Worm (Caenorhabditis elegans): ENCODE results near the gene F54B3.4.

Gene F54B3.4

DNA sequence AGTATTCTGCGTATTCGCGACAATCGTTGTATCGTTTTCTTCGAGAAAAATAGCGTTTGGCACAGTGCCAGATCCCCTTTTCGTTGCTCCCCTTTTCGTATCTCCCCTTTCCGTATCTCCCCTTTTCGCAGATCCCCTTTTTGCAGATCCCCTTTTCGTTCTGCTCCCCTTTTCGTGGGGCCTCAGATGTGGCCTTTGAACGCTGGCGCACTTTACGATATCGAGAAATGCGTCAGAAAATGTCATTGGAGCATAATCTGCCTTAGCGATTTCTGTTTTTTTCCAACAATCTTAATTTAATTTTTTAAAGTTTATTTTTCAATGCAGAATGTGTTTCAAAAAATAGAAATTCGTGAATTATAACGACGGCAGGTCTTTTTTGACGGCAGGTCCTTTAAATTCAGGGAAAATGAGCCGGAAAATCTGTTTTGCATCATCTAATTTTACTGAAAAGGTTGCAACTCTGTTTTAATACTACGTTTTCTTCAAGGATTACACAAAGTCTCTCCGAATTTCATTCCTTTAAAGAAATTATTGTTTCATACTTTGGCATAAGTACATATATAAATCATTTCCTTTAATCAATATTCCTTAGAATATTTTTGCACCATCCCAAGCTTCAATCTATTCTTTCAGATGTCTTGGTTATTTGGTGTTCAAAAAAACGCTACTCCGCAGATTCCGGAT is 22.5 kb downstream of the F54B3.4 start, which contains the start of gene atad-3 (continued):
- TF ChIP-seq nhr-25 (tag; optimal IDR thresholded peaks at IDR 0.05; ENCODE audit: borderline replicate concordance, insufficient read depth), result no peak
- 0 out of 2 replicates have a peak, but pooled peaks have one; percentile 66 for TF ChIP-seq tag-97 (GFP tag; IDR thresholded peaks at IDR 0.05)
- no peak for TF ChIP-seq gei-8 (GFP tag; optimal IDR thresholded peaks at IDR 0.05)
- TF ChIP-seq hlh-11 (tag; optimal IDR thresholded peaks at IDR 0.05), result peak; percentile 79
- peak; percentile 98 for TF ChIP-seq ceh-44 (GFP tag; IDR thresholded peaks at IDR 0.05)
- peak; percentile 88 for TF ChIP-seq Y48G9A.11 (GFP tag; IDR thresholded peaks at IDR 0.05)
- TF ChIP-seq pqm-1 (tag; optimal IDR thresholded peaks at IDR 0.05), result no peak
- TF ChIP-seq madf-5 (GFP tag; IDR thresholded peaks at IDR 0.05), result peak; percentile 91 to 96; a peak in 3 of 4 replicates
- TF ChIP-seq lir-3 (tag; optimal IDR thresholded peaks at IDR 0.05), result peak; percentile 26
- TF ChIP-seq mdt-29 (GFP tag; IDR thresholded peaks at IDR 0.05), result peak; percentile 75
- no peak for TF ChIP-seq ztf-7 (tag; optimal IDR thresholded peaks at IDR 0.05)
- peak; percentile 48 for TF ChIP-seq fkh-10 (GFP tag; optimal IDR thresholded peaks at IDR 0.05)
- no peak for TF ChIP-seq T20F7.1 (GFP tag; optimal IDR thresholded peaks at IDR 0.05)
- peak; percentile 59; the same call in 1 of the 2 replicates for TF ChIP-seq Y105C5A.15 (GFP tag; IDR thresholded peaks at IDR 0.05)
- peak; percentile 99 for TF ChIP-seq vab-7 (GFP tag; IDR thresholded peaks at IDR 0.05)
- peak; percentile 97 for TF ChIP-seq dmd-9 (GFP tag; IDR thresholded peaks at IDR 0.05)
- TF ChIP-seq spr-1 (tag; optimal IDR thresholded peaks at IDR 0.05), result peak; percentile 74
- TF ChIP-seq daf-12 (tag; optimal IDR thresholded peaks at IDR 0.05), result no peak
- TF ChIP-seq lin-38 (GFP tag; IDR thresholded peaks at IDR 0.05), result peak; percentile 95
- peak; percentile 98 for TF ChIP-seq ZK337.2 (GFP tag; IDR thresholded peaks at IDR 0.05)
- no peak for TF ChIP-seq zag-1 (tag; optimal IDR thresholded peaks at IDR 0.05)
- no peak for TF ChIP-seq zip-2 (tag; optimal IDR thresholded peaks at IDR 0.05)
- TF ChIP-seq dmd-6 (GFP tag; IDR thresholded peaks at IDR 0.05), result peak; percentile 97
- TF ChIP-seq nhr-76 (tag; optimal IDR thresholded peaks at IDR 0.05), result no peak
- no peak for TF ChIP-seq Y5F2A.4 (GFP tag; optimal IDR thresholded peaks at IDR 0.05)
- peak; percentile 81; the same call in 1 of the 2 replicates for TF ChIP-seq daf-19 (GFP tag; conservative IDR thresholded peaks at IDR 0.05)
- peak; percentile 75 for TF ChIP-seq dve-1 (tag; optimal IDR thresholded peaks at IDR 0.05; ENCODE audit: insufficient read depth)
- 0 out of 2 replicates have a peak, but pooled peaks have one; percentile 69 for TF ChIP-seq nhr-41 (GFP tag; IDR thresholded peaks at IDR 0.05)
- no peak for TF ChIP-seq nhr-111 (GFP tag; optimal IDR thresholded peaks at IDR 0.05)
- no peak for TF ChIP-seq cey-2 (tag; optimal IDR thresholded peaks at IDR 0.05; ENCODE audit: borderline replicate concordance, insufficient read depth)
- TF ChIP-seq nhr-48 (tag; optimal IDR thresholded peaks at IDR 0.05), result peak; percentile 46
- no peak for TF ChIP-seq unc-62 (GFP tag; optimal IDR thresholded peaks at IDR 0.05 in 1 of 2)
- TF ChIP-seq unc-62 (tag; optimal IDR thresholded peaks at IDR 0.05), result no peak
- TF ChIP-seq F49E8.2 (tag; optimal IDR thresholded peaks at IDR 0.05; ENCODE audit: borderline replicate concordance), result peak; percentile 7
- TF ChIP-seq mep-1 (tag; optimal IDR thresholded peaks at IDR 0.05), result peak; percentile 92
- no peak for TF ChIP-seq unc-39 (tag; optimal IDR thresholded peaks at IDR 0.05)
- TF ChIP-seq dmd-8 (GFP tag; IDR thresholded peaks at IDR 0.05), result peak; percentile 84
- TF ChIP-seq ama-1 (optimal IDR thresholded peaks at IDR 0.05), result no peak
- peak; percentile 92 for TF ChIP-seq arid-1 (GFP tag; conservative IDR thresholded peaks at IDR 0.05)
- TF ChIP-seq saeg-2 (GFP tag; IDR thresholded peaks at IDR 0.05), result peak; percentile 84
- TF ChIP-seq duxl-1 (tag; optimal IDR thresholded peaks at IDR 0.05; ENCODE audit: poor library complexity), result peak; percentile 67
- peak; percentile 87 for TF ChIP-seq rbr-2 (tag; optimal IDR thresholded peaks at IDR 0.05)
- TF ChIP-seq zip-11 (GFP tag; IDR thresholded peaks at IDR 0.05), result no peak
- TF ChIP-seq fos-1 (tag; optimal IDR thresholded peaks at IDR 0.05), result no peak
- peak; percentile 92 for TF ChIP-seq zfp-3 (GFP tag; conservative IDR thresholded peaks at IDR 0.05)
- peak; percentile 80; the same call in 1 of the 2 replicates for TF ChIP-seq lin-29 (GFP tag; IDR thresholded peaks at IDR 0.05)
- peak; percentile 81 for TF ChIP-seq F37D6.2 (tag; optimal IDR thresholded peaks at IDR 0.05)
- no peak for TF ChIP-seq R02D3.7 (tag; optimal IDR thresholded peaks at IDR 0.05)
- TF ChIP-seq nhr-11 (tag; optimal IDR thresholded peaks at IDR 0.05), result peak; percentile 96
- peak; percentile 82 for TF ChIP-seq php-3 (GFP tag; IDR thresholded peaks at IDR 0.05)
